Worm (Caenorhabditis elegans): ENCODE measurements around the gene F58F12.4.

The F58F12.4 gene

ce11 chrII:6383183-6383695 lies 3.3 kb upstream of the F58F12.4 start, which contains the start of gene F58F12.1:
TSS of gene F58F12.1 (plus strand) at chrII:6383645.
- TF ChIP-seq lin-15B (tag; optimal IDR thresholded peaks at IDR 0.05), result no peak
- no peak for TF ChIP-seq lim-7 (GFP tag; IDR thresholded peaks at IDR 0.05)
- no peak for TF ChIP-seq ceh-62 (tag; optimal IDR thresholded peaks at IDR 0.05)
- TF ChIP-seq aha-1 (tag), result peak; percentile 24
- TF ChIP-seq gei-8 (GFP tag; optimal IDR thresholded peaks at IDR 0.05), result no peak
- TF ChIP-seq zfp-2 (tag; optimal IDR thresholded peaks at IDR 0.05), result no peak
- TF ChIP-seq mep-1 (tag; optimal IDR thresholded peaks at IDR 0.05), result peak; percentile 66
- no peak for TF ChIP-seq nhr-41 (GFP tag; IDR thresholded peaks at IDR 0.05)
- TF ChIP-seq madf-9 (GFP tag; conservative IDR thresholded peaks at IDR 0.05), result no peak
- TF ChIP-seq nhr-28 (tag; optimal IDR thresholded peaks at IDR 0.05), result peak; percentile 55
- TF ChIP-seq zag-1 (tag; optimal IDR thresholded peaks at IDR 0.05), result no peak
- peak; percentile 38 for TF ChIP-seq rbr-2 (tag; optimal IDR thresholded peaks at IDR 0.05)
- no peak for TF ChIP-seq daf-12 (tag; optimal IDR thresholded peaks at IDR 0.05)
- TF ChIP-seq daf-16 (GFP tag; optimal IDR thresholded peaks at IDR 0.05), result no peak
- TF ChIP-seq daf-16 (tag; optimal IDR thresholded peaks at IDR 0.05), result peak; percentile 50
- TF ChIP-seq hlh-11 (tag; optimal IDR thresholded peaks at IDR 0.05), result peak; percentile 31
- no peak for TF ChIP-seq attf-4 (tag; optimal IDR thresholded peaks at IDR 0.05)
- TF ChIP-seq snpc-1.2 (GFP tag; IDR thresholded peaks at IDR 0.05), result no peak
- TF ChIP-seq D1046.2 (GFP tag; IDR thresholded peaks at IDR 0.05), result no peak
- peak; percentile 50 for TF ChIP-seq dve-1 (tag; optimal IDR thresholded peaks at IDR 0.05; ENCODE audit: insufficient read depth)
- TF ChIP-seq sdz-12 (GFP tag; optimal IDR thresholded peaks at IDR 0.05), result no peak
- TF ChIP-seq unc-130 (GFP tag; optimal IDR thresholded peaks at IDR 0.05), result peak; percentile 90
- TF ChIP-seq arid-1 (GFP tag; conservative IDR thresholded peaks at IDR 0.05), result no peak
- peak in 1 of 2 experiments; percentile 75 for TF ChIP-seq hif-1 (tag; optimal IDR thresholded peaks at IDR 0.05)
- TF ChIP-seq cey-2 (tag; optimal IDR thresholded peaks at IDR 0.05; ENCODE audit: borderline replicate concordance, insufficient read depth), result no peak
- TF ChIP-seq daf-19 (GFP tag; conservative IDR thresholded peaks at IDR 0.05), result no peak
- peak; percentile 97 for TF ChIP-seq mes-2 (tag; optimal IDR thresholded peaks at IDR 0.05; ENCODE audit: poor library complexity, severe bottlenecking)
- TF ChIP-seq lir-3 (tag; optimal IDR thresholded peaks at IDR 0.05), result no peak
- peak in 1 of 2 experiments; percentile 75 for TF ChIP-seq unc-62 (GFP tag; optimal IDR thresholded peaks at IDR 0.05 in 1 of 2)
- TF ChIP-seq unc-62 (tag; optimal IDR thresholded peaks at IDR 0.05), result no peak
- TF ChIP-seq egl-27 (tag; optimal IDR thresholded peaks at IDR 0.05), result no peak
- no peak for TF ChIP-seq ctbp-1 (GFP tag; IDR thresholded peaks at IDR 0.05)
- TF ChIP-seq spr-1 (tag; optimal IDR thresholded peaks at IDR 0.05), result no peak
- peak; percentile 21 for TF ChIP-seq nhr-11 (tag; optimal IDR thresholded peaks at IDR 0.05)
- TF ChIP-seq lin-38 (GFP tag; IDR thresholded peaks at IDR 0.05), result peak; percentile 94
- no peak for TF ChIP-seq fkh-10 (GFP tag; optimal IDR thresholded peaks at IDR 0.05)
- TF ChIP-seq nhr-6 (tag; optimal IDR thresholded peaks at IDR 0.05), result peak; percentile 43
- peak; percentile 47; the same call in 1 of the 2 replicates for TF ChIP-seq ZK337.2 (GFP tag; IDR thresholded peaks at IDR 0.05)
- TF ChIP-seq zfp-3 (GFP tag; conservative IDR thresholded peaks at IDR 0.05), result no peak
- TF ChIP-seq dmd-6 (GFP tag; IDR thresholded peaks at IDR 0.05), result peak; percentile 14; the same call in 1 of the 2 replicates
- no peak for TF ChIP-seq madf-5 (GFP tag; IDR thresholded peaks at IDR 0.05)
- no peak for TF ChIP-seq mdl-1 (tag; optimal IDR thresholded peaks at IDR 0.05)
- TF ChIP-seq hlh-30 (tag; optimal IDR thresholded peaks at IDR 0.05; ENCODE audit: insufficient read depth), result peak; percentile 52
- peak; percentile 43 for TF ChIP-seq lin-13 (GFP tag; optimal IDR thresholded peaks at IDR 0.05)
- no peak for TF ChIP-seq ama-1 (optimal IDR thresholded peaks at IDR 0.05)
- peak in 1 of 2 experiments; percentile 81 for TF ChIP-seq lsy-2 (tag; optimal IDR thresholded peaks at IDR 0.05)
- no peak for TF ChIP-seq Y105C5A.15 (GFP tag; IDR thresholded peaks at IDR 0.05)
- TF ChIP-seq php-3 (GFP tag; IDR thresholded peaks at IDR 0.05), result no peak
- peak; percentile 56 for TF ChIP-seq dpl-1 (GFP tag; optimal IDR thresholded peaks at IDR 0.05)
